Worm (Caenorhabditis elegans) whole organism, early embryonic: Measurements from ENCODE around the gene dao-4.

Experiments used
- B0310.2 ChIP-seq: sonication (generic microtip); optimal IDR thresholded peaks from 2 replicates; lab custom pipeline; 2016; ENCODE audit warnings: mild to moderate bottlenecking, missing genetic modification characterization, missing compliant biosample characterization
- F13C5.2 ChIP-seq: sonication (generic microtip); optimal IDR thresholded peaks from 2 replicates; lab custom pipeline; 2017; ENCODE audit warnings: mild to moderate bottlenecking, missing genetic modification characterization, inconsistent platforms, missing compliant biosample characterization
- aly-1 ChIP-seq: sonication (generic microtip); optimal IDR thresholded peaks from 2 replicates; lab custom pipeline; 2016; ENCODE audit warnings: missing genetic modification characterization, missing compliant biosample characterization
- ama-1 ChIP-seq: fragments of 150-350 bp; optimal IDR thresholded peaks from 2 replicates; lab custom pipeline; 2014
- ceh-13 ChIP-seq: fragments of 200-800 bp; sonication (Bioruptor generic); optimal IDR thresholded peaks from 2 replicates; lab custom pipeline; 2018; ENCODE audit warnings: mild to moderate bottlenecking, missing genetic modification characterization, missing compliant biosample characterization
- ceh-36 ChIP-seq: sonication (generic microtip); optimal IDR thresholded peaks from 2 replicates; lab custom pipeline; 2016; ENCODE audit warnings: missing genetic modification characterization, inconsistent platforms, missing compliant biosample characterization
- ets-7 ChIP-seq: sonication (generic microtip); optimal IDR thresholded peaks from 2 replicates; lab custom pipeline; 2016; ENCODE audit warnings: missing genotype, missing genetic modification characterization, missing compliant biosample characterization
- flt-1 ChIP-seq: fragments of 200-800 bp; sonication (Bioruptor generic); IDR thresholded peaks from 2 replicates; pipeline ENCODE4 v1.3.6; 2022; ENCODE audit warnings: missing genetic modification characterization, missing compliant biosample characterization
- hmbx-1 ChIP-seq: sonication (generic microtip); optimal IDR thresholded peaks from 2 replicates; lab custom pipeline; 2016; ENCODE audit warnings: mild to moderate bottlenecking, missing genetic modification characterization, missing compliant biosample characterization
- hmg-4 ChIP-seq: fragments of 200-800 bp; sonication (Bioruptor generic); optimal IDR thresholded peaks from 2 replicates; lab custom pipeline; 2018; ENCODE audit warnings: mild to moderate bottlenecking, missing genetic modification characterization, missing compliant biosample characterization
- hnd-1 ChIP-seq: sonication (generic microtip); optimal IDR thresholded peaks from 2 replicates; lab custom pipeline; 2016; ENCODE audit warnings: missing genetic modification characterization, missing compliant biosample characterization
- pes-1 ChIP-seq: fragments of 200-800 bp; sonication (Bioruptor generic); IDR thresholded peaks from 2 replicates; pipeline ENCODE4 v1.3.6; 2022; ENCODE audit warnings: missing genetic modification reagents, missing genetic modification characterization, missing compliant biosample characterization
- scrt-1 ChIP-seq: fragments of 200-800 bp; sonication (Bioruptor generic); IDR thresholded peaks from 2 replicates; pipeline ENCODE4 v1.3.6; 2022; ENCODE audit warnings: missing genetic modification characterization, missing compliant biosample characterization
- sea-1 ChIP-seq: fragments of 200-800 bp; sonication (Bioruptor generic); conservative IDR thresholded peaks from 2 replicates; pipeline ENCODE4 v1.3.6; 2022; ENCODE audit warnings: missing genetic modification characterization, missing compliant biosample characterization
- tbx-11 ChIP-seq: fragments of 200-800 bp; sonication (Bioruptor generic); IDR thresholded peaks from 2 replicates; pipeline ENCODE4 v1.3.6; 2022; ENCODE audit warnings: missing genetic modification characterization, missing compliant biosample characterization
- tbx-37 ChIP-seq: fragments of 200-800 bp; sonication (Bioruptor generic); conservative IDR thresholded peaks from 2 replicates; pipeline ENCODE4 v1.3.6; 2022; ENCODE audit warnings: missing genetic modification reagents, missing genetic modification characterization, missing compliant biosample characterization
- tra-4 ChIP-seq: sonication (generic microtip); optimal IDR thresholded peaks from 2 replicates; lab custom pipeline; 2017; ENCODE audit warnings: missing genetic modification characterization, missing compliant biosample characterization

Gene dao-4

DNA sequence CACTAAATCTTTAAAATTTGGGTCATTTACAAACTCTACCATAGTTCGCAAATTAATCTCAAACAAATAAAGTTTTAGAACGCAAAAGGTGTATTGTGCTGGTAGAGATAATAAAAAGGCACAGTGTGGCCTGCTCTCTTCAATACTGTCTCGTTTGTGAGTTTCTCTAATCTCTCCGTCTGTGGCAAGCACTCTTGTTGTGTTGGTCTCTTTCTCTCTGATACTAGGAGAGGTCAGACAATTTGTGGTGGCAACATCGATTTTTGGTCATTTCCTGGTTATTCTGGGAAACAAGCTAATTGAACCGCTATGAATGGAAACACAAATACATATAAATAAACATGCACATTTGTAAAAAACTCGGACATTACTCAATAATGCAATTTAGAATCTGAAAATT, 855 bp upstream of the dao-4 start, which contains the start of gene ZC373.5:
Gene ZC373.5 (minus strand): TSS at position 159 of the 400 bp plus-strand sequence.
- TF ChIP-seq hmg-4 (GFP tag; lab: Kevin White, UChicago) = peak; percentile 43
- TF ChIP-seq sea-1 (GFP tag; lab: Robert Waterston, UW) = no peak
- no peak for TF ChIP-seq scrt-1 (GFP tag; lab: Robert Waterston, UW)
- TF ChIP-seq hnd-1 (tag; lab: Kevin White, UChicago) = no peak

DNA sequence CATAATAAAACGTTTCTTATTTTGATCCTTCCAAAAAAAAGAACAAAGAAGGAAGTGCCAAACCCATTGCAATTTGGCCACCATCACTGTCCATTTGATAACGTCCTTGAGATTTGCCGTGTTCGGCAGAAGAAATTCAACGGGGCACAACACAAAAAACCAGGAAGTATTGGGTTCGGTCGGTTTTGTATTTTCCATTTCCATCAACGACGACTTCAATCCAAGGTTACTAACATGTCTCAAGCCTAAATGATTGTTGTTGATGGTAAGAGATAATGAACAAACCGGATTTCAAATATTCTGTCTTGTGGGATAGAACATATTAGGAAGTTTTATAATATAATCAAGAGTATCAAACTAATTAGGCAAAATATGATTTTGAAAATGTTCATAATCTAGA, 1.2 kb downstream of the dao-4 start:
- TF ChIP-seq aly-1 = no peak
- TF ChIP-seq tbx-37 (GFP tag; lab: Robert Waterston, UW) = no peak
- TF ChIP-seq F13C5.2 = no peak
- TF ChIP-seq tra-4 (tag; lab: Kevin White, UChicago) = no peak
- TF ChIP-seq ets-7 = no peak
- TF ChIP-seq B0310.2 (tag; lab: Kevin White, UChicago) = no peak
- TF ChIP-seq hnd-1 (tag; lab: Kevin White, UChicago) = no peak
- no peak for TF ChIP-seq hmbx-1 (tag; lab: Kevin White, UChicago)
- no peak for TF ChIP-seq ceh-36
- TF ChIP-seq hmg-4 (GFP tag; lab: Kevin White, UChicago) = no peak
- no peak for TF ChIP-seq tbx-11 (GFP tag; lab: Robert Waterston, UW)
- no peak for TF ChIP-seq flt-1 (GFP tag; lab: Robert Waterston, UW)
- no peak for TF ChIP-seq ama-1 (lab: Kevin White, UChicago)
- no peak for TF ChIP-seq ceh-13 (GFP tag; lab: Kevin White, UChicago)
- no peak for TF ChIP-seq sea-1 (GFP tag; lab: Robert Waterston, UW)
- no peak for TF ChIP-seq scrt-1 (GFP tag; lab: Robert Waterston, UW)
- no peak for TF ChIP-seq pes-1 (GFP tag; lab: Robert Waterston, UW)

DNA sequence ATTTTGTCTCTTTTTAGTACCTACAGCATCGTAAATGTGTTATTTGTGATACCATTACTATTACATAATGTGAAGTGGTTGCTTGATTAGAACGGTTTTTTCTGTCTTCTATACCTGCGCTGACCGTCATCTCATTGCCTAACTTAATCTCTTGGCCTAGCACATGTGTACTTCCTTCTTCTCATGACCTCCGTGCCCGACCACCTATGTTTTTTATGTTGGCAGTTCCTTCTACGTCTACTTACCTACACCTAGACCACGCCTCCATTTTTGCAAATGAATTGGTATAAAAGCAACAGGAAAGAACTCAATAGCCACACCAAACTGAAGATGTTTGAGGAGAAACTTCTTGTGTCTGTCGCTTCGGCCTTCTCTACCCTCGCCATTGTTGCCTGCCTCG, 2.2 kb downstream of the dao-4 start, which contains the start of gene col-176:
Gene col-176 (plus strand): TSS at position 301 of the 400 bp plus-strand sequence.
- no peak for TF ChIP-seq hmg-4 (GFP tag; lab: Kevin White, UChicago)
- no peak for TF ChIP-seq hmbx-1 (tag; lab: Kevin White, UChicago)
- no peak for TF ChIP-seq pes-1 (GFP tag; lab: Robert Waterston, UW)
- TF ChIP-seq scrt-1 (GFP tag; lab: Robert Waterston, UW) = no peak
- TF ChIP-seq ceh-13 (GFP tag; lab: Kevin White, UChicago) = no peak
- TF ChIP-seq ets-7 = no peak
- no peak for TF ChIP-seq B0310.2 (tag; lab: Kevin White, UChicago)
- TF ChIP-seq tbx-11 (GFP tag; lab: Robert Waterston, UW) = no peak
- TF ChIP-seq sea-1 (GFP tag; lab: Robert Waterston, UW) = no peak
- TF ChIP-seq flt-1 (GFP tag; lab: Robert Waterston, UW) = no peak
- no peak for TF ChIP-seq F13C5.2
- no peak for TF ChIP-seq ama-1 (lab: Kevin White, UChicago)

DNA sequence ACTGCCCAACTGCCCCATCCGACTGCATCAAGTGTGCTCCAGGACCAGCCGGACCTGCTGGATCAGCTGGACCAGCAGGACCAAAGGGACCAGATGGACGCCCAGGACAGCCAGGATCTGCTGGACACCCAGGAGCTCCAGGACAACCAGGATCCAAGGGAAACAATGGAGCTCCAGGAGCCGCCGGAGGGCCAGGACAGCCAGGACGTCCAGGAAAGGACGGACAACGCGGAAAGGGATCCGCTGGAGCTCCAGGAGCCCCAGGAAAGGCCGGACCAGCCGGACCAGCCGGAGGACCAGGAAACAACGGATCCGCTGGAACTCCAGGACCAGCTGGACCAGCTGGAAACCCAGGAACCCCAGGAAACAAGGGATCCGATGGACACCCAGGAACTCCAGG, 3.0 kb downstream of the dao-4 start:
- TF ChIP-seq hnd-1 (tag; lab: Kevin White, UChicago) (no peak), tbx-11 (GFP tag; lab: Robert Waterston, UW) (no peak), hmbx-1 (tag; lab: Kevin White, UChicago) (no peak), hmg-4 (GFP tag; lab: Kevin White, UChicago) (no peak)

DNA sequence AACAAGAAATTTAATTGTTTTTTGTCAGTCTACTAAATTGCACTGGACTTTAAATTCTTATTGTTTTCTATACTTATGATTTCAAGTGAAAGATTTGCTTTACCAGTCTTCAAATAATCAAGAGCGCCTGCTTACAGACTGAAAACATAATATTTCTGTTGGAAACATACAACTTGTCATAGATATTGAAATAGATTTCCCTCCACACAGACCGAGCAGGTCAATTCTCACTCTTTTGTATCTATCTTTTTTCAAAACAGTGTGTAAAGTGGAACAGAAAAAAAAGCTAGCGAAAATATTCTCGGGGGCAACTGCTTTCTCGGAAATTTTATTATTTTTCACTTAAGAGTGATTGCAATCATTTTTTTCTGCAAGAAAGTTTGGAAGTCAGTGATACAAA, 3.5 kb downstream of the dao-4 start:
- TF ChIP-seq B0310.2 (tag; lab: Kevin White, UChicago) (no peak), aly-1 (no peak), F13C5.2 (no peak), pes-1 (GFP tag; lab: Robert Waterston, UW) (no peak), hnd-1 (tag; lab: Kevin White, UChicago) (no peak), ama-1 (lab: Kevin White, UChicago) (no peak), scrt-1 (GFP tag; lab: Robert Waterston, UW) (no peak), sea-1 (GFP tag; lab: Robert Waterston, UW) (no peak), ceh-36 (no peak)

DNA sequence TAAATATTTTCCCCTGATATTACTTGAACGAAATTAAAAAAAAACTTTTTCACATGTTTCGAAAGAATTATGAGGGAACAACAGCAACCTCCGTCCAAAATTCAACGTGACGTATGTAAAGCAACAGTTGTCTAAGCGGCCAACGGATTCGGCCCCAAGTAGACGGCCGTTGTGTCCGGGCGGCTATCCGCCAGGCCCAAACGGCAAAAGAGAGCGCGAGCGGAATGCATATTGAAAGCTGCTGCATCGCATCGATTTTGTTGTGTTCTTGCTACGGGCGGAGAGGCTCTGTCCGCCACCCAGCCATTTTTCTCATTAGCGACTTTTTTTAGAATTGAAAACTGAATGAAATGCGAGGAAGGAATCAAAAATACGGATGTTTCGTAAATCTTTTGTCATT, 4.1 kb downstream of the dao-4 start:
- TF ChIP-seq scrt-1 (GFP tag; lab: Robert Waterston, UW) = no peak
- no peak for TF ChIP-seq tra-4 (tag; lab: Kevin White, UChicago)
- TF ChIP-seq ceh-13 (GFP tag; lab: Kevin White, UChicago) = no peak
- no peak for TF ChIP-seq ama-1 (lab: Kevin White, UChicago)
- no peak for TF ChIP-seq hmg-4 (GFP tag; lab: Kevin White, UChicago)
- TF ChIP-seq sea-1 (GFP tag; lab: Robert Waterston, UW) = no peak
- no peak for TF ChIP-seq ets-7
- no peak for TF ChIP-seq aly-1
- TF ChIP-seq B0310.2 (tag; lab: Kevin White, UChicago) = no peak
- no peak for TF ChIP-seq hmbx-1 (tag; lab: Kevin White, UChicago)
- no peak for TF ChIP-seq F13C5.2
- TF ChIP-seq hnd-1 (tag; lab: Kevin White, UChicago) = no peak
- TF ChIP-seq ceh-36 = no peak
- no peak for TF ChIP-seq tbx-11 (GFP tag; lab: Robert Waterston, UW)
- no peak for TF ChIP-seq tbx-37 (GFP tag; lab: Robert Waterston, UW)
- TF ChIP-seq flt-1 (GFP tag; lab: Robert Waterston, UW) = no peak
- no peak for TF ChIP-seq pes-1 (GFP tag; lab: Robert Waterston, UW)

DNA sequence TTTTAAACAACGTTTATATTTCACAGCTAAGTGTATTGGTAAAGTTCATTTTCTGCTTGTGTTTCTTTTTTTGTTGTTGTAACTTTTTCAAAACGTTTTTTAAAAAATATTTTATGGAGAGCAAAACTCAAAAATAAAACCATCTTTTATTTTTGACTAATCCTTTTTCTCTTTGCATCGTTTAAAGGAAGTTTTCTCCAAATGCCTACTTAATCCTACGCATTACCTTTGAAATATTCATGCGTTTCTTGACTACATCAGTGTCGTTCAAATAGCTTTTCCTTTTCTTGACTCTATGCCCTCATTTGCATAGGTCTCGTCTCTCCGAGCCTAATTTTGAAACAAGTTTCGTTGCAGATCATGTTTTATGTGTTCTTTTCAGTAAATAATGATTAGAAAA, 6.0 kb downstream of the dao-4 start:
- no peak for TF ChIP-seq ets-7
- no peak for TF ChIP-seq tbx-37 (GFP tag; lab: Robert Waterston, UW)
- no peak for TF ChIP-seq flt-1 (GFP tag; lab: Robert Waterston, UW)

DNA sequence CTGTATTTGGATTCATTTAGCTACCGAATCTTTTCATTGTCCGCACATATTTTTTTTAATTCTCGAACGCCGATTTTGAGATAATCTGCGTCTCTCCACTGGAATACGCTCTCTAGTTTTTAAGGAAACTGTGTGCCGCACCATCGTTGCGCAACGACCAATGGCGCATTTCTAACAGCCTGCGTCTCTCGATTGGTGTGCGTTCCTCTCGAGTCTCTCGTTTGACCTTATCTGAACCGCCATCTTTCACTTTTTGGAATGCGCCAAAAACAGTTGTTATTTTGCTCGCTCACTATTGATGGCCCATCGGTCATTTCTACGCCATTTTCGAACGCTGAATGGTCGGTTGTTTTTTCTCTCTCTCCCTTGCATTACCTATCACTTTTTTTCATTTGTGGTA, 8.2 kb downstream of the dao-4 start:
- no peak for TF ChIP-seq pes-1 (GFP tag; lab: Robert Waterston, UW)
- no peak for TF ChIP-seq ama-1 (lab: Kevin White, UChicago)
- TF ChIP-seq F13C5.2 = no peak
- no peak for TF ChIP-seq ceh-13 (GFP tag; lab: Kevin White, UChicago)
- TF ChIP-seq hnd-1 (tag; lab: Kevin White, UChicago) = no peak
- TF ChIP-seq flt-1 (GFP tag; lab: Robert Waterston, UW) = no peak
- no peak for TF ChIP-seq tbx-37 (GFP tag; lab: Robert Waterston, UW)
- no peak for TF ChIP-seq B0310.2 (tag; lab: Kevin White, UChicago)
- TF ChIP-seq ceh-36 = no peak
- TF ChIP-seq tbx-11 (GFP tag; lab: Robert Waterston, UW) = no peak
- no peak for TF ChIP-seq ets-7
- no peak for TF ChIP-seq scrt-1 (GFP tag; lab: Robert Waterston, UW)
- no peak for TF ChIP-seq tra-4 (tag; lab: Kevin White, UChicago)
- no peak for TF ChIP-seq aly-1
- no peak for TF ChIP-seq sea-1 (GFP tag; lab: Robert Waterston, UW)
- TF ChIP-seq hmg-4 (GFP tag; lab: Kevin White, UChicago) = no peak
- TF ChIP-seq hmbx-1 (tag; lab: Kevin White, UChicago) = no peak
